Worm (Caenorhabditis elegans): ENCODE data around the gene C07A12.7.

C07A12.7 gene

DNA sequence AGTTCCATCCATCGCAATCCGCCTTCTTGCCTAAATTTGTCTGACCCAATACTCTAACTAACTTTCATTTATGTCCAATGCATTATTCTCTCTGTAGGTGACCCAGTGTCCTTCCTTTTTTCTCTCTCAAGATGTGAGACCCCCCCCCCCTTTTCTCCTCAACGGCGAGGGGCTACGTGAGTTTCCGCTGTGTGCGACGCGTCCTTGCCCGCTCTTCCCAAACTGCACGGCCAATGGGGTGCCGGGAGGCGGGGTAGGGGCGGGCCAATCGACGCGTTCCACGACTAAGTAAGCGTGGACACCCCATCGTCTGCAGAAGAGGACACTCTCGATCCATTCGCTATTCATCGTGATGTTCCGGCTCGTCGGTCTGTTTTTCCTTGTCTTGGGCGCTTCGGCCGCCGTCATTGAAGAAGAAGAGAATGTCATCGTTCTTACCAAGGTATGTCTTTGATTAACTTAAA is 2.0 kb upstream of the C07A12.7 start, which contains the start of gene pdi-2 (continued):
- TF ChIP-seq hlh-12 (tag; optimal IDR thresholded peaks at IDR 0.05), result no peak
- no peak for TF ChIP-seq T26A5.8 (tag; optimal IDR thresholded peaks at IDR 0.05)
- peak; percentile 10 for TF ChIP-seq athp-1 (tag; optimal IDR thresholded peaks at IDR 0.05)
- no peak for TF ChIP-seq cebp-2 (GFP tag; IDR thresholded peaks at IDR 0.05)
- TF ChIP-seq sptf-2 (GFP tag; optimal IDR thresholded peaks at IDR 0.05), result no peak
- no peak; the same call in 1 of the 2 replicates for TF ChIP-seq Y53G8AR.9 (GFP tag; conservative IDR thresholded peaks at IDR 0.05)
- TF ChIP-seq tlf-1 (GFP tag; optimal IDR thresholded peaks at IDR 0.05), result peak; percentile 25
- TF ChIP-seq mel-28 (tag; optimal IDR thresholded peaks at IDR 0.05; ENCODE audit: borderline replicate concordance), result no peak
- peak; percentile 68; the same call in 1 of the 2 replicates for TF ChIP-seq pbrm-1 (GFP tag; IDR thresholded peaks at IDR 0.05)
- TF ChIP-seq akir-1 (GFP tag; optimal IDR thresholded peaks at IDR 0.05), result no peak
- peak; percentile 24 for TF ChIP-seq tbp1 (GFP tag; optimal IDR thresholded peaks at IDR 0.05)
- TF ChIP-seq ztf-3 (GFP tag; optimal IDR thresholded peaks at IDR 0.05), result no peak
- no peak for TF ChIP-seq ZK185.1 (tag; optimal IDR thresholded peaks at IDR 0.05; ENCODE audit: poor library complexity, severe bottlenecking)
- no peak for TF ChIP-seq dpl-1 (GFP tag; optimal IDR thresholded peaks at IDR 0.05)
- TF ChIP-seq F23B12.7 (tag; optimal IDR thresholded peaks at IDR 0.05; ENCODE audit: insufficient read depth), result no peak
- TF ChIP-seq Y95B8A.8 (GFP tag; IDR thresholded peaks at IDR 0.05), result no peak
- TF ChIP-seq ztf-22 (GFP tag; optimal IDR thresholded peaks at IDR 0.05), result no peak
- peak; percentile 54 for TF ChIP-seq nhr-80 (tag; optimal IDR thresholded peaks at IDR 0.05)
- TF ChIP-seq nhr-179 (tag; optimal IDR thresholded peaks at IDR 0.05), result no peak
- TF ChIP-seq xnd-1 (tag; optimal IDR thresholded peaks at IDR 0.05), result no peak
- TF ChIP-seq nhr-27 (tag; optimal IDR thresholded peaks at IDR 0.05), result peak; percentile 16
- TF ChIP-seq repo-1 (tag; optimal IDR thresholded peaks at IDR 0.05), result no peak
- TF ChIP-seq T07F8.4 (tag; optimal IDR thresholded peaks at IDR 0.05), result no peak
- TF ChIP-seq lsy-27 (tag; optimal IDR thresholded peaks at IDR 0.05; ENCODE audit: borderline replicate concordance, insufficient read depth), result no peak
- peak; percentile 11 for TF ChIP-seq ceh-79 (tag; optimal IDR thresholded peaks at IDR 0.05)
- no peak for TF ChIP-seq efl-1 (GFP tag; optimal IDR thresholded peaks at IDR 0.05)
- TF ChIP-seq hlh-26 (GFP tag; conservative IDR thresholded peaks at IDR 0.05), result no peak
- no peak for TF ChIP-seq him-1 (tag; optimal IDR thresholded peaks at IDR 0.05)
- no peak for TF ChIP-seq ceh-40 (GFP tag; IDR thresholded peaks at IDR 0.05)
- peak; percentile 96 for TF ChIP-seq egrh-3 (GFP tag; IDR thresholded peaks at IDR 0.05)
- no peak for TF ChIP-seq ceh-58 (GFP tag; IDR thresholded peaks at IDR 0.05)
- no peak for TF ChIP-seq ceh-100 (GFP tag; IDR thresholded peaks at IDR 0.05)
- TF ChIP-seq atf-7 (tag; optimal IDR thresholded peaks at IDR 0.05), result no peak
- no peak for TF ChIP-seq unc-62 (GFP tag; optimal IDR thresholded peaks at IDR 0.05)
- TF ChIP-seq lsl-1 (GFP tag; optimal IDR thresholded peaks at IDR 0.05), result no peak
- TF ChIP-seq F10E7.11 (tag; optimal IDR thresholded peaks at IDR 0.05), result no peak
- no peak for TF ChIP-seq F39B2.1 (GFP tag; IDR thresholded peaks at IDR 0.05)
- TF ChIP-seq F22D6.2 (tag; optimal IDR thresholded peaks at IDR 0.05), result no peak
- no peak for TF ChIP-seq nhr-90 (tag; optimal IDR thresholded peaks at IDR 0.05)
- TF ChIP-seq unc-130 (GFP tag; optimal IDR thresholded peaks at IDR 0.05), result no peak
- no peak for TF ChIP-seq ceh-91 (GFP tag; IDR thresholded peaks at IDR 0.05)
- TF ChIP-seq nfyb-1 (GFP tag; IDR thresholded peaks at IDR 0.05), result peak; percentile 100
- TF ChIP-seq madf-3 (GFP tag; IDR thresholded peaks at IDR 0.05), result no peak
- no peak for TF ChIP-seq F33H1.4 (GFP tag; IDR thresholded peaks at IDR 0.05)
- peak; percentile 51 for TF ChIP-seq K12H6.12 (tag; optimal IDR thresholded peaks at IDR 0.05)
- TF ChIP-seq lag-1 (GFP tag; IDR thresholded peaks at IDR 0.05), result no peak
- TF ChIP-seq hmg-20 (GFP tag; IDR thresholded peaks at IDR 0.05), result no peak
- no peak for TF ChIP-seq nhr-120 (GFP tag; IDR thresholded peaks at IDR 0.05)
- peak; percentile 10 for TF ChIP-seq ztf-18 (tag; optimal IDR thresholded peaks at IDR 0.05)
- TF ChIP-seq ama-1 (optimal IDR thresholded peaks at IDR 0.05), result peak; percentile 85
- no peak for TF ChIP-seq ama-1 (GFP tag; optimal IDR thresholded peaks at IDR 0.05)

Data from whole organism, young adult.